Worm (Caenorhabditis elegans) whole organism, mixed stage, embryonic: ENCODE results near the gene syx-16.

Experiments
- cnd-1 ChIP-seq: fragments of 200-800 bp; sonication (Bioruptor generic); optimal IDR thresholded peaks from 2 replicates; lab custom pipeline; 2018; ENCODE audit warnings: mild to moderate bottlenecking, missing genetic modification characterization, missing compliant biosample characterization
- elt-1 ChIP-seq: sonication (generic microtip); optimal IDR thresholded peaks from 2 replicates; lab custom pipeline; 2017; ENCODE audit warnings: missing genetic modification characterization, mild to moderate bottlenecking, missing compliant biosample characterization, antibody characterized with exemption, moderate library complexity, borderline replicate concordance; ENCODE audit not compliant: insufficient read depth
- lin-13 ChIP-seq: fragments of 150-350 bp; optimal IDR thresholded peaks from 2 replicates; lab custom pipeline; 2014; ENCODE audit warnings: missing biosample characterization, missing genetic modification characterization
- lsy-2 ChIP-seq: fragments of 150-350 bp; optimal IDR thresholded peaks from 2 replicates; lab custom pipeline; 2014; ENCODE audit warnings: missing biosample characterization, missing genetic modification characterization
- snpc-4 ChIP-seq: fragments of 150-350 bp; optimal IDR thresholded peaks from 2 replicates; lab custom pipeline; 2014; ENCODE audit warnings: missing biosample characterization, missing genetic modification characterization
- unc-39 ChIP-seq: fragments of 150-350 bp; optimal IDR thresholded peaks from 2 replicates; lab custom pipeline; 2014; ENCODE audit warnings: missing biosample characterization, missing genetic modification characterization

ce11 chrIII:5248706-5249105 is 39.8 kb upstream of the syx-16 start:
- TF ChIP-seq snpc-4 (tag; lab: Kevin White, UChicago) (no peak), lin-13 (tag; lab: Kevin White, UChicago) (no peak), elt-1 (tag; lab: Kevin White, UChicago) (no peak), cnd-1 (tag; lab: Kevin White, UChicago) (no peak), unc-39 (no peak), lsy-2 (no peak)
